Worm (Caenorhabditis elegans) whole organism, L4 larva: Measurements from ENCODE around the gene col-111.

Source experiments
- D1046.2 ChIP-seq: fragments of 200-800 bp; sonication (Bioruptor generic); IDR thresholded peaks from 2 replicates; pipeline ENCODE4 v1.3.6; 2022; ENCODE audit warnings: missing genetic modification characterization, missing compliant biosample characterization
- F37D6.2 ChIP-seq: sonication (generic microtip); optimal IDR thresholded peaks from 2 replicates; lab custom pipeline; 2016; ENCODE audit warnings: mild to moderate bottlenecking, missing genetic modification characterization, missing compliant biosample characterization
- R02D3.7 ChIP-seq: fragments of 150-350 bp; sonication (generic microtip); optimal IDR thresholded peaks from 3 replicates; lab custom pipeline; 2014; ENCODE audit warnings: missing biosample characterization, missing genetic modification characterization
- T26A8.4 ChIP-seq: fragments of 200-800 bp; sonication (Bioruptor generic); IDR thresholded peaks from 2 replicates; pipeline ENCODE4 v1.3.6; 2022; ENCODE audit warnings: missing genetic modification characterization, missing compliant biosample characterization
- Y5F2A.4 ChIP-seq: fragments of 200-800 bp; sonication (Bioruptor generic); optimal IDR thresholded peaks from 2 replicates; lab custom pipeline; 2018; ENCODE audit warnings: mild to moderate bottlenecking, missing genetic modification characterization, missing compliant biosample characterization
- ZK337.2 ChIP-seq: fragments of 200-800 bp; sonication (Bioruptor generic); IDR thresholded peaks from 2 replicates; pipeline ENCODE4 v1.3.6; 2022; ENCODE audit warnings: missing genetic modification reagents, missing genetic modification characterization, missing compliant biosample characterization
- aly-2 ChIP-seq: sonication (generic microtip); optimal IDR thresholded peaks from 2 replicates; lab custom pipeline; 2018; ENCODE audit warnings: missing biosample characterization, missing genetic modification characterization
- ama-1 ChIP-seq: fragments of 150-350 bp; optimal IDR thresholded peaks from 2 replicates; lab custom pipeline; 2014; ENCODE audit warnings: inconsistent platforms, mixed read lengths
- arid-1 ChIP-seq: fragments of 200-800 bp; sonication (Bioruptor generic); conservative IDR thresholded peaks from 2 replicates; pipeline ENCODE4 v1.3.6; 2022; ENCODE audit warnings: missing genetic modification reagents, missing genetic modification characterization, missing compliant biosample characterization
- ceh-32 ChIP-seq: sonication (generic microtip); optimal IDR thresholded peaks from 2 replicates; lab custom pipeline; 2016; ENCODE audit warnings: mild to moderate bottlenecking, missing genetic modification characterization, missing compliant biosample characterization; ENCODE audit not compliant: poor library complexity
- ceh-44 ChIP-seq: fragments of 200-800 bp; sonication (Bioruptor generic); IDR thresholded peaks from 2 replicates; pipeline ENCODE4 v1.3.6; 2022; ENCODE audit warnings: missing genetic modification reagents, missing genetic modification characterization, missing compliant biosample characterization
- ces-1 ChIP-seq: fragments of 150-350 bp; sonication (generic microtip); optimal IDR thresholded peaks from 4 replicates; lab custom pipeline; 2014; ENCODE audit warnings: missing biosample characterization, missing genetic modification reagents, missing genetic modification characterization
- cey-2 ChIP-seq: sonication (generic microtip); optimal IDR thresholded peaks from 3 replicates; lab custom pipeline; 2017; ENCODE audit warnings: missing genetic modification characterization, mild to moderate bottlenecking, missing compliant biosample characterization, antibody characterized with exemption, borderline replicate concordance; ENCODE audit not compliant: insufficient read depth
- ctbp-1 ChIP-seq: fragments of 200-800 bp; sonication (Bioruptor generic); IDR thresholded peaks from 2 replicates; pipeline ENCODE4 v1.3.6; 2022; ENCODE audit warnings: missing genetic modification reagents, missing genetic modification characterization, missing compliant biosample characterization
- daf-16 ChIP-seq, 3 experiments: sonication (generic microtip); optimal IDR thresholded peaks; 2 replicates each; lab custom pipeline; 2016 to 2017; ENCODE audit warnings: missing genetic modification characterization in 3 of 3, missing genetic modification reagents in 3 of 3, mild to moderate bottlenecking in 2 of 3, missing compliant biosample characterization in 2 of 3, missing biosample characterization in 1 of 3, moderate library complexity in 1 of 3
- daf-19 ChIP-seq: fragments of 200-800 bp; sonication (Bioruptor generic); conservative IDR thresholded peaks from 2 replicates; pipeline ENCODE4 v1.3.6; 2022; ENCODE audit warnings: missing genetic modification characterization, missing compliant biosample characterization
- daf-8 ChIP-seq: fragments of 200-800 bp; sonication (Bioruptor generic); IDR thresholded peaks from 2 replicates; pipeline ENCODE4 v1.3.6; 2022; ENCODE audit warnings: missing genetic modification characterization, missing compliant biosample characterization
- dmd-6 ChIP-seq: fragments of 200-800 bp; sonication (Bioruptor generic); IDR thresholded peaks from 2 replicates; pipeline ENCODE4 v1.3.6; 2022; ENCODE audit warnings: missing genetic modification reagents, missing genetic modification characterization, missing compliant biosample characterization
- duxl-1 ChIP-seq: sonication (generic microtip); optimal IDR thresholded peaks from 2 replicates; lab custom pipeline; 2016; ENCODE audit warnings: mild to moderate bottlenecking, missing genetic modification characterization, moderate library complexity, missing compliant biosample characterization; ENCODE audit not compliant: poor library complexity
- egl-27 ChIP-seq: sonication (generic microtip); optimal IDR thresholded peaks from 3 replicates; lab custom pipeline; 2017; ENCODE audit warnings: missing biosample characterization, missing genetic modification reagents, missing genetic modification characterization
- egl-43 ChIP-seq: fragments of 200-800 bp; sonication (Bioruptor generic); IDR thresholded peaks from 2 replicates; pipeline ENCODE4 v1.3.6; 2022; ENCODE audit warnings: missing genetic modification reagents, missing genetic modification characterization, missing compliant biosample characterization
- fkh-10 ChIP-seq: fragments of 150-350 bp; optimal IDR thresholded peaks from 2 replicates; lab custom pipeline; 2014; ENCODE audit warnings: missing biosample characterization, missing genetic modification reagents, missing genetic modification characterization
- hif-1 ChIP-seq, 2 experiments: sonication (generic microtip); optimal IDR thresholded peaks; 2 replicates each; lab custom pipeline; 2016 to 2017; ENCODE audit warnings: missing compliant biosample characterization in 2 of 2, missing genetic modification characterization in 2 of 2, missing genetic modification reagents in 2 of 2, missing genotype in 2 of 2, mild to moderate bottlenecking in 1 of 2
- hlh-11 ChIP-seq: fragments of 200-800 bp; sonication (Bioruptor generic); optimal IDR thresholded peaks from 2 replicates; lab custom pipeline; 2018; ENCODE audit warnings: mild to moderate bottlenecking, missing genetic modification characterization, missing compliant biosample characterization
- hmg-1.1 ChIP-seq: fragments of 200-800 bp; sonication (Bioruptor generic); IDR thresholded peaks from 2 replicates; pipeline ENCODE4 v1.3.6; 2022; ENCODE audit warnings: missing genetic modification reagents, missing genetic modification characterization, missing compliant biosample characterization
- lim-7 ChIP-seq: fragments of 200-800 bp; sonication (Bioruptor generic); IDR thresholded peaks from 2 replicates; pipeline ENCODE4 v1.3.6; 2022; ENCODE audit warnings: missing genetic modification characterization, missing compliant biosample characterization
- lin-1 ChIP-seq: fragments of 200-800 bp; sonication (Bioruptor generic); IDR thresholded peaks from 2 replicates; pipeline ENCODE4 v1.3.6; 2022; ENCODE audit warnings: missing genetic modification reagents, missing genetic modification characterization, missing compliant biosample characterization
- lin-39 ChIP-seq: fragments of 150-350 bp; optimal IDR thresholded peaks from 2 replicates; lab custom pipeline; 2014; ENCODE audit warnings: missing biosample characterization, missing genetic modification reagents, missing genetic modification characterization
- lir-3 ChIP-seq: sonication (generic microtip); optimal IDR thresholded peaks from 2 replicates; lab custom pipeline; 2016; ENCODE audit warnings: mild to moderate bottlenecking, missing genetic modification characterization, missing compliant biosample characterization
- lsy-2 ChIP-seq, 2 experiments: fragments of 150-350 bp in 1 of 2; sonication (generic microtip) in 1 of 2; optimal IDR thresholded peaks; 2 replicates each; lab custom pipeline; 2014 to 2017; ENCODE audit warnings: missing biosample characterization in 2 of 2, missing genetic modification characterization in 2 of 2
- mdl-1 ChIP-seq, 2 experiments: fragments of 150-350 bp in 1 of 2; sonication (generic microtip) in 1 of 2; optimal IDR thresholded peaks; 2 replicates each; lab custom pipeline; 2014 to 2017; ENCODE audit warnings: missing biosample characterization in 2 of 2, missing genetic modification characterization in 2 of 2
- nhr-10 ChIP-seq: fragments of 150-350 bp; optimal IDR thresholded peaks from 2 replicates; lab custom pipeline; 2014; ENCODE audit warnings: missing biosample characterization, missing genetic modification characterization
- nhr-102 ChIP-seq: sonication (generic microtip); optimal IDR thresholded peaks from 2 replicates; lab custom pipeline; 2016; ENCODE audit warnings: mild to moderate bottlenecking, missing genetic modification characterization, moderate library complexity, missing compliant biosample characterization
- nhr-111 ChIP-seq: fragments of 200-800 bp; sonication (Bioruptor generic); optimal IDR thresholded peaks from 2 replicates; lab custom pipeline; 2018; ENCODE audit warnings: mild to moderate bottlenecking, missing genetic modification characterization, missing compliant biosample characterization
- nhr-25 ChIP-seq: sonication (generic microtip); optimal IDR thresholded peaks from 2 replicates; lab custom pipeline; 2017; ENCODE audit warnings: missing genetic modification characterization, mild to moderate bottlenecking, missing compliant biosample characterization, antibody characterized with exemption, moderate library complexity, borderline replicate concordance; ENCODE audit not compliant: insufficient read depth
- nhr-77 ChIP-seq: fragments of 150-350 bp; optimal IDR thresholded peaks from 2 replicates; lab custom pipeline; 2014; ENCODE audit warnings: missing biosample characterization, missing genetic modification characterization
- pha-4 ChIP-seq, 2 experiments: fragments of 150-350 bp in 1 of 2; fragments of 200-800 bp in 1 of 2; sonication (Bioruptor generic) in 1 of 2; IDR thresholded peaks in 1 of 2; optimal IDR thresholded peaks in 1 of 2; 2 replicates each; pipeline versions ENCODE4 v1.3.6 to Lab custom; 2014 to 2022; ENCODE audit warnings: missing genetic modification characterization in 2 of 2, missing genetic modification reagents in 2 of 2, missing biosample characterization in 1 of 2, missing compliant biosample characterization in 1 of 2
- rbr-2 ChIP-seq: sonication (generic microtip); optimal IDR thresholded peaks from 2 replicates; lab custom pipeline; 2016; ENCODE audit warnings: missing genotype, missing genetic modification characterization, missing compliant biosample characterization
- saeg-2 ChIP-seq: fragments of 200-800 bp; sonication (Bioruptor generic); IDR thresholded peaks from 2 replicates; pipeline ENCODE4 v1.3.6; 2022; ENCODE audit warnings: missing genetic modification reagents, missing genetic modification characterization, missing compliant biosample characterization
- spr-3 ChIP-seq: fragments of 200-800 bp; sonication (Bioruptor generic); optimal IDR thresholded peaks from 2 replicates; lab custom pipeline; 2018; ENCODE audit warnings: mild to moderate bottlenecking, missing genetic modification characterization, missing compliant biosample characterization
- tag-97 ChIP-seq: fragments of 200-800 bp; sonication (Bioruptor generic); IDR thresholded peaks from 2 replicates; pipeline ENCODE4 v1.3.6; 2022; ENCODE audit warnings: missing genetic modification characterization, missing compliant biosample characterization
- unc-39 ChIP-seq: sonication (generic microtip); optimal IDR thresholded peaks from 2 replicates; lab custom pipeline; 2017; ENCODE audit warnings: missing biosample characterization, missing genetic modification characterization
- vab-7 ChIP-seq: fragments of 200-800 bp; sonication (Bioruptor generic); IDR thresholded peaks from 2 replicates; pipeline ENCODE4 v1.3.6; 2022; ENCODE audit warnings: missing genetic modification reagents, missing genetic modification characterization, missing compliant biosample characterization
- zfp-2 ChIP-seq: sonication (generic microtip); optimal IDR thresholded peaks from 2 replicates; lab custom pipeline; 2016; ENCODE audit warnings: mild to moderate bottlenecking, missing genetic modification characterization, missing compliant biosample characterization
- zfp-3 ChIP-seq: fragments of 200-800 bp; sonication (Bioruptor generic); conservative IDR thresholded peaks from 2 replicates; pipeline ENCODE4 v1.3.6; 2022; ENCODE audit warnings: missing genetic modification reagents, missing genetic modification characterization, missing compliant biosample characterization
- zip-11 ChIP-seq: fragments of 200-800 bp; sonication (Bioruptor generic); IDR thresholded peaks from 2 replicates; pipeline ENCODE4 v1.3.6; 2022; ENCODE audit warnings: missing genetic modification characterization, missing compliant biosample characterization

The col-111 gene

DNA sequence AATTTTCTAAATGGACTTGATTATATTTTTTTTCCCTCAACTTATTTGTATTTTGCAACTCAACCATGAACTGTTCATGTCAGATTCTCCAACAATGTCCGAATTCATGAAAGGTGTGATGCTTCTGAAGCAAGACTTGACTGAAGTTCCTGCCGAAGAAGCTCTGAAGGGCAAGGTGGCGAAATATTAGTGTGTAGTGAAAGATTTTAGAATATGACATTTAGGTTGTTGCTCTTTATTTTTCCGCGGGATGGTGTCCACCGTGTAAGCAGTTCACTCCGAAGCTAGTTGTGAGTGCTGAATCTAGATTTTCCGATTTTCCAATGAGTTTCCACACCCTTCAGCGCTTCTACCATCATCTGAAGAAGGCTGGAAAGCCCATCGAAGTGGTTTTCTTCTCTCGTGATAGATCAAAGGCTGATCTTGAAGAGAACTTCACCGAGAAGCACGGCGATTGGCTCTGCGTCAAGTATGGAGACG is 5.4 kb downstream of the col-111 start, which contains the start of gene F29B9.5 (continued):
- TF ChIP-seq nhr-77, result no peak
- TF ChIP-seq T26A8.4 (GFP tag; lab: Robert Waterston, UW), result 0 out of 2 replicates have a peak, but pooled peaks have one; percentile 54
- TF ChIP-seq cey-2, result no peak
- TF ChIP-seq tag-97, result no peak
- TF ChIP-seq zip-11, result no peak
- no peak for TF ChIP-seq vab-7
- peak; percentile 9 for TF ChIP-seq nhr-111 (GFP tag; lab: Kevin White, UChicago)
- no peak for TF ChIP-seq daf-16 (GFP tag; optimal IDR thresholded peaks at IDR 0.05; lab: Kevin White, UChicago)
- peak; percentile 2 for TF ChIP-seq daf-16 (tag; optimal IDR thresholded peaks at IDR 0.05; lab: Kevin White, UChicago)
- no peak for TF ChIP-seq lir-3 (tag; lab: Kevin White, UChicago)
- no peak for TF ChIP-seq rbr-2 (tag; lab: Kevin White, UChicago)
- TF ChIP-seq ceh-44 (GFP tag; lab: Robert Waterston, UW), result no peak
- TF ChIP-seq ctbp-1 (GFP tag; lab: Robert Waterston, UW), result no peak; the same call in none of the 2 replicates
- TF ChIP-seq lin-39 (tag; lab: Kevin White, UChicago), result no peak
- no peak for TF ChIP-seq daf-19 (GFP tag; lab: Robert Waterston, UW)
- TF ChIP-seq pha-4 (GFP tag; IDR thresholded peaks at IDR 0.05; lab: Robert Waterston, UW), result 0 out of 2 replicates have a peak, but pooled peaks have one; percentile 35
- no peak for TF ChIP-seq pha-4 (tag; optimal IDR thresholded peaks at IDR 0.05; lab: Kevin White, UChicago)
- TF ChIP-seq fkh-10 (GFP tag; lab: Kevin White, UChicago), result no peak
- no peak for TF ChIP-seq spr-3 (GFP tag; lab: Kevin White, UChicago)
- no peak for TF ChIP-seq ces-1 (GFP tag; lab: Kevin White, UChicago)
- TF ChIP-seq Y5F2A.4 (GFP tag; lab: Kevin White, UChicago), result no peak
- no peak for TF ChIP-seq zfp-2
- no peak for TF ChIP-seq unc-39 (tag; lab: Kevin White, UChicago)
- TF ChIP-seq ZK337.2 (GFP tag; lab: Robert Waterston, UW), result no peak
- TF ChIP-seq, all 104 proteins: peak for 14

DNA sequence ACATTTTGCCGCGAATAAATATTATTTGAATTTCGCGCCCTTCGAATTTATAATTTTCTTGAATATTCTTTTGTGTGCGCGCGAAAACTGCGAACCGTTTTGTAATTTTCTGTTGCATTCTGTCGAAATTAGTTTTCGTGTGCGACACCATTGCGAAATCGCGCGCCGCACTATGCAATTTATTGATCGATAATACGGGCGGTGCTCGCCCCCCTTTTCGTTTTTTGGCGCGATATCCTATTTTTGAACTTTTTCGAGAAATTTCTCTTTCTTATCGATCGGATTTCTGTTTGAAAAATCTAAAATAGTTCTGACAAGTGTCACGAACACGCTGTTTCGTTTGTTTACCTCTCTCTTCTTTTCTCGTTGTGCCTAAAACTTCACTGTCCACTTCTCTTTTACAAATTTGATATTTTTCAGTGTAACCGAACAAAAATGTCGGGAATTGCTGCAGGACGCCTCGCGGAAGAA is 7.1 kb downstream of the col-111 start, which contains the start of gene ubc-9:
Gene ubc-9, plus strand, starts transcription at position 421 of the 471 bp plus-strand sequence.
- TF ChIP-seq nhr-102 (tag; lab: Kevin White, UChicago) (peak; percentile 40), pha-4 (GFP tag; IDR thresholded peaks at IDR 0.05; lab: Robert Waterston, UW) (no peak; the same call in 1 of the 2 replicates), pha-4 (tag; optimal IDR thresholded peaks at IDR 0.05; lab: Kevin White, UChicago) (no peak), duxl-1 (tag; lab: Kevin White, UChicago) (peak; percentile 31), F37D6.2 (tag; lab: Kevin White, UChicago) (peak; percentile 49), lsy-2 (tag; optimal IDR thresholded peaks at IDR 0.05; lab: Kevin White, UChicago) (peak; percentile 33 to 81), nhr-25 (tag; lab: Kevin White, UChicago) (no peak), ceh-32 (tag; lab: Kevin White, UChicago) (no peak), ceh-44 (GFP tag; lab: Robert Waterston, UW) (no peak), hif-1 (tag; optimal IDR thresholded peaks at IDR 0.05; lab: Kevin White, UChicago) (peak in 1 of 2 experiments; percentile 75), nhr-111 (GFP tag; lab: Kevin White, UChicago) (no peak), zfp-2 (no peak), arid-1 (peak; percentile 32; the same call in 1 of the 2 replicates), nhr-10 (tag; lab: Kevin White, UChicago) (no peak), T26A8.4 (GFP tag; lab: Robert Waterston, UW) (peak; percentile 61; the same call in 1 of the 2 replicates), vab-7 (0 out of 2 replicates have a peak, but pooled peaks have one; percentile 31), mdl-1 (tag; optimal IDR thresholded peaks at IDR 0.05; lab: Kevin White, UChicago) (no peak), daf-8 (GFP tag; lab: Robert Waterston, UW) (no peak), lin-1 (0 out of 2 replicates have a peak, but pooled peaks have one; percentile 13), egl-27 (tag; lab: Kevin White, UChicago) (no peak), saeg-2 (no peak), ama-1 (lab: Kevin White, UChicago) (no peak), hlh-11 (tag; lab: Kevin White, UChicago) (peak; percentile 74), D1046.2 (GFP tag; lab: Robert Waterston, UW) (no peak), egl-43 (GFP tag; lab: Robert Waterston, UW) (peak; percentile 56; the same call in 1 of the 2 replicates), R02D3.7 (tag; lab: Kevin White, UChicago) (no peak), zfp-3 (GFP tag; lab: Robert Waterston, UW) (no peak), hmg-1.1 (GFP tag; lab: Robert Waterston, UW) (peak; percentile 80), lim-7 (GFP tag; lab: Robert Waterston, UW) (no peak), dmd-6 (peak; percentile 51), aly-2 (tag; lab: Kevin White, UChicago) (no peak)
